Fruit fly (Drosophila melanogaster): ENCODE results near the gene CG16704.

The CG16704 gene

dm6 chr2L:3730182-3730975 is 38.0 kb upstream of the CG16704 start, which contains the start of gene CG10019 (continued):
- TF ChIP-seq CG13296 (GFP tag; optimal IDR thresholded peaks at IDR 0.05), result no peak
- peak; percentile 19; the same call in 1 of the 2 replicates for TF ChIP-seq amos (GFP tag; IDR thresholded peaks at IDR 0.05; ENCODE audit: partially characterized antibody)
- no peak for TF ChIP-seq Mad (GFP tag; optimal IDR thresholded peaks at IDR 0.05)
- TF ChIP-seq CG11085 (GFP tag; IDR thresholded peaks at IDR 0.05), result no peak
- no peak for TF ChIP-seq cas (GFP tag; IDR thresholded peaks at IDR 0.05)
- TF ChIP-seq ftz-f1 (GFP tag; optimal IDR thresholded peaks at IDR 0.05), result no peak
- TF ChIP-seq CG17328 (GFP tag; IDR thresholded peaks at IDR 0.05), result no peak
- TF ChIP-seq CG33557 (GFP tag; optimal IDR thresholded peaks at IDR 0.05), result no peak
- TF ChIP-seq CG13287 (GFP tag; IDR thresholded peaks at IDR 0.05; ENCODE audit: partially characterized antibody), result peak; percentile 44; the same call in 1 of the 2 replicates
- no peak for TF ChIP-seq CG12659 (GFP tag; optimal IDR thresholded peaks at IDR 0.05)
- no peak for TF ChIP-seq mld (GFP tag; IDR thresholded peaks at IDR 0.05; ENCODE audit: partially characterized antibody)
- no peak for TF ChIP-seq CG14710 (tag; optimal IDR thresholded peaks at IDR 0.05)
- no peak for TF ChIP-seq Dip3 (GFP tag; optimal IDR thresholded peaks at IDR 0.05)
- no peak for TF ChIP-seq repo (GFP tag; optimal IDR thresholded peaks at IDR 0.05)
- no peak for TF ChIP-seq Pdp1 (GFP tag; optimal IDR thresholded peaks at IDR 0.05)
- 0 out of 3 replicates have a peak, but pooled peaks have one; percentile 30 for TF ChIP-seq zen2 (GFP tag; IDR thresholded peaks at IDR 0.05; ENCODE audit: partially characterized antibody)
- no peak for TF ChIP-seq sob (GFP tag; IDR thresholded peaks at IDR 0.05)
- TF ChIP-seq CG10274 (GFP tag; optimal IDR thresholded peaks at IDR 0.05), result no peak
- TF ChIP-seq Dbx (GFP tag; IDR thresholded peaks at IDR 0.05), result 0 out of 3 replicates have a peak, but pooled peaks have one; percentile 8
- no peak for TF ChIP-seq CG5245 (GFP tag; optimal IDR thresholded peaks at IDR 0.05)
- no peak for TF ChIP-seq CG15073 (GFP tag; optimal IDR thresholded peaks at IDR 0.05)
- TF ChIP-seq nau (GFP tag; optimal IDR thresholded peaks at IDR 0.05), result no peak
- no peak for TF ChIP-seq sisA (GFP tag; IDR thresholded peaks at IDR 0.05)
- TF ChIP-seq hkb (optimal IDR thresholded peaks at IDR 0.05), result no peak
- TF ChIP-seq hkb (GFP tag; IDR thresholded peaks at IDR 0.05), result no peak
- TF ChIP-seq tx (GFP tag; optimal IDR thresholded peaks at IDR 0.05), result no peak
- no peak for TF ChIP-seq otp (GFP tag; IDR thresholded peaks at IDR 0.05)
- TF ChIP-seq CG34422 (GFP tag; IDR thresholded peaks at IDR 0.05), result no peak
- no peak for TF ChIP-seq fu2 (GFP tag; optimal IDR thresholded peaks at IDR 0.05)
- no peak for TF ChIP-seq fd102C (GFP tag; optimal IDR thresholded peaks at IDR 0.05)
- no peak for TF ChIP-seq CG11456 (GFP tag; IDR thresholded peaks at IDR 0.05)
- no peak for TF ChIP-seq gsb (GFP tag; IDR thresholded peaks at IDR 0.05)
- peak; percentile 58 for TF ChIP-seq sd (tag; optimal IDR thresholded peaks at IDR 0.05)
- no peak for TF ChIP-seq Sin3A (optimal IDR thresholded peaks at IDR 0.05)
- TF ChIP-seq Asciz (GFP tag; optimal IDR thresholded peaks at IDR 0.05), result no peak
- no peak for TF ChIP-seq pum (GFP tag; optimal IDR thresholded peaks at IDR 0.05)
- no peak for TF ChIP-seq stwl (tag; optimal IDR thresholded peaks at IDR 0.05)
- TF ChIP-seq usp (GFP tag; optimal IDR thresholded peaks at IDR 0.05), result no peak
- TF ChIP-seq CG11398 (GFP tag; optimal IDR thresholded peaks at IDR 0.05), result no peak
- no peak for TF ChIP-seq wor (GFP tag; IDR thresholded peaks at IDR 0.05)
- TF ChIP-seq Deaf1 (tag; optimal IDR thresholded peaks at IDR 0.05), result peak; percentile 47
- peak; percentile 78 for TF ChIP-seq crol (GFP tag; IDR thresholded peaks at IDR 0.05)
- TF ChIP-seq CG6689 (GFP tag; IDR thresholded peaks at IDR 0.05), result no peak
- no peak for TF ChIP-seq CG4404 (GFP tag; IDR thresholded peaks at IDR 0.05)
- 0 out of 2 replicates have a peak, but pooled peaks have one; percentile 23 for TF ChIP-seq CG11696 (GFP tag; IDR thresholded peaks at IDR 0.05)
- TF ChIP-seq B-H2 (GFP tag; optimal IDR thresholded peaks at IDR 0.05), result no peak
- no peak for TF ChIP-seq Dfd (GFP tag; optimal IDR thresholded peaks at IDR 0.05)
- TF ChIP-seq CG6854 (GFP tag; optimal IDR thresholded peaks at IDR 0.05), result no peak
- TF ChIP-seq pan (optimal IDR thresholded peaks at IDR 0.05), result no peak
- no peak for TF ChIP-seq pan (GFP tag; optimal IDR thresholded peaks at IDR 0.05 in 1 of 2, IDR thresholded peaks at IDR 0.05 in 1 of 2)
- no peak for TF ChIP-seq CTCF (GFP tag; optimal IDR thresholded peaks at IDR 0.05)
- no peak for TF ChIP-seq klu (GFP tag; IDR thresholded peaks at IDR 0.05)

Measured in whole organism, embryonic.